Worm (Caenorhabditis elegans) whole organism, L2 larva: ENCODE data around the gene dmd-3.

Experiments
- C34F6.9 ChIP-seq: fragments of 150-350 bp; optimal IDR thresholded peaks from 2 replicates; lab custom pipeline; 2014; ENCODE audit warnings: missing biosample characterization, missing genetic modification characterization
- F13H6.1 ChIP-seq: sonication (generic microtip); optimal IDR thresholded peaks from 2 replicates; lab custom pipeline; 2016; ENCODE audit warnings: missing genetic modification characterization, missing compliant biosample characterization
- R02D3.7 ChIP-seq: fragments of 150-350 bp; optimal IDR thresholded peaks from 2 replicates; lab custom pipeline; 2014; ENCODE audit warnings: missing biosample characterization, missing genetic modification characterization
- Y55F3AM.14 ChIP-seq: fragments of 200-800 bp; sonication (Bioruptor generic); optimal IDR thresholded peaks from 2 replicates; lab custom pipeline; 2018; ENCODE audit warnings: mild to moderate bottlenecking, missing genetic modification characterization, missing compliant biosample characterization
- alr-1 ChIP-seq: fragments of 150-350 bp; optimal IDR thresholded peaks from 2 replicates; lab custom pipeline; 2014; ENCODE audit warnings: missing biosample characterization, missing genetic modification characterization
- aly-2 ChIP-seq: fragments of 150-350 bp; optimal IDR thresholded peaks from 2 replicates; lab custom pipeline; 2014; ENCODE audit warnings: missing biosample characterization, missing genetic modification characterization
- ama-1 ChIP-seq: fragments of 150-350 bp; optimal IDR thresholded peaks from 2 replicates; lab custom pipeline; 2018; ENCODE audit warnings: inconsistent platforms
- crh-2 ChIP-seq: sonication (generic microtip); optimal IDR thresholded peaks from 2 replicates; lab custom pipeline; 2017; ENCODE audit warnings: missing biosample characterization, missing genetic modification characterization
- egl-27 ChIP-seq: sonication (generic microtip); optimal IDR thresholded peaks from 3 replicates; lab custom pipeline; 2017; ENCODE audit warnings: missing biosample characterization, missing genetic modification reagents, missing genetic modification characterization
- gmeb-1 ChIP-seq: fragments of 150-350 bp; optimal IDR thresholded peaks from 2 replicates; lab custom pipeline; 2014; ENCODE audit warnings: missing biosample characterization, missing genetic modification characterization
- lin-11 ChIP-seq: fragments of 150-350 bp; sonication (generic microtip); optimal IDR thresholded peaks from 2 replicates; lab custom pipeline; 2014; ENCODE audit warnings: missing biosample characterization, missing genetic modification characterization, inconsistent platforms, mixed read lengths
- lin-13 ChIP-seq: fragments of 150-350 bp; optimal IDR thresholded peaks from 2 replicates; lab custom pipeline; 2014; ENCODE audit warnings: missing biosample characterization, missing genetic modification reagents, missing genetic modification characterization
- lin-39 ChIP-seq: fragments of 150-350 bp; optimal IDR thresholded peaks from 2 replicates; lab custom pipeline; 2014; ENCODE audit warnings: missing biosample characterization, missing genetic modification reagents, missing genetic modification characterization
- lsy-2 ChIP-seq, 2 experiments: fragments of 150-350 bp in 1 of 2; sonication (generic microtip) in 1 of 2; optimal IDR thresholded peaks; 2 replicates each; lab custom pipeline; 2014 to 2017; ENCODE audit warnings: missing biosample characterization in 2 of 2, missing genetic modification characterization in 2 of 2
- mab-5 ChIP-seq: fragments of 150-350 bp; optimal IDR thresholded peaks from 2 replicates; lab custom pipeline; 2014; ENCODE audit warnings: missing biosample characterization, missing genetic modification characterization
- mbf-1 ChIP-seq: sonication (generic microtip); optimal IDR thresholded peaks from 2 replicates; lab custom pipeline; 2017; ENCODE audit warnings: missing biosample characterization, missing genetic modification characterization
- mdl-1 ChIP-seq, 2 experiments: fragments of 150-350 bp in 1 of 2; sonication (generic microtip) in 1 of 2; optimal IDR thresholded peaks; 2 replicates each; lab custom pipeline; 2017; ENCODE audit warnings: missing biosample characterization in 2 of 2, missing genetic modification characterization in 2 of 2
- nhr-11 ChIP-seq: fragments of 150-350 bp; optimal IDR thresholded peaks from 2 replicates; lab custom pipeline; 2014; ENCODE audit warnings: missing biosample characterization, missing genetic modification characterization
- nhr-12 ChIP-seq: fragments of 150-350 bp; optimal IDR thresholded peaks from 2 replicates; lab custom pipeline; 2014; ENCODE audit warnings: missing biosample characterization, missing genetic modification characterization
- nhr-129 ChIP-seq: fragments of 150-350 bp; optimal IDR thresholded peaks from 2 replicates; lab custom pipeline; 2014; ENCODE audit warnings: missing biosample characterization, missing genetic modification characterization
- nhr-23 ChIP-seq: fragments of 150-350 bp; optimal IDR thresholded peaks from 2 replicates; lab custom pipeline; 2014; ENCODE audit warnings: missing biosample characterization, missing genetic modification reagents, missing genetic modification characterization
- nhr-25 ChIP-seq: fragments of 150-350 bp; sonication (generic microtip); optimal IDR thresholded peaks from 3 replicates; lab custom pipeline; 2014; ENCODE audit warnings: missing biosample characterization, missing genetic modification characterization
- nhr-6 ChIP-seq: fragments of 150-350 bp; optimal IDR thresholded peaks from 2 replicates; lab custom pipeline; 2014; ENCODE audit warnings: missing biosample characterization, missing genetic modification characterization
- peb-1 ChIP-seq: fragments of 150-350 bp; optimal IDR thresholded peaks from 2 replicates; lab custom pipeline; 2014; ENCODE audit warnings: missing biosample characterization, missing genetic modification characterization
- sem-4 ChIP-seq: fragments of 150-350 bp; optimal IDR thresholded peaks from 2 replicates; lab custom pipeline; 2014; ENCODE audit warnings: missing biosample characterization, missing genetic modification reagents, missing genetic modification characterization
- skn-1 ChIP-seq: sonication (generic microtip); optimal IDR thresholded peaks from 2 replicates; lab custom pipeline; 2017; ENCODE audit warnings: missing biosample characterization, missing genetic modification characterization
- sma-9 ChIP-seq, 2 experiments: fragments of 150-350 bp in 1 of 2; sonication (generic microtip) in 1 of 2; optimal IDR thresholded peaks; 2 replicates each; lab custom pipeline; 2014 to 2016; ENCODE audit warnings: missing genetic modification characterization in 2 of 2, mild to moderate bottlenecking in 1 of 2, missing biosample characterization in 1 of 2, missing compliant biosample characterization in 1 of 2, missing genetic modification reagents in 1 of 2, moderate library complexity in 1 of 2
- snpc-4 ChIP-seq: fragments of 150-350 bp; optimal IDR thresholded peaks from 2 replicates; lab custom pipeline; 2014; ENCODE audit warnings: missing biosample characterization, missing genetic modification characterization
- unc-39 ChIP-seq: fragments of 150-350 bp; optimal IDR thresholded peaks from 2 replicates; lab custom pipeline; 2014; ENCODE audit warnings: missing biosample characterization, missing genetic modification characterization
- unc-55 ChIP-seq: fragments of 150-350 bp; sonication (generic microtip); optimal IDR thresholded peaks from 3 replicates; lab custom pipeline; 2014; ENCODE audit warnings: missing biosample characterization, missing genetic modification reagents, missing genetic modification characterization
- unc-62 ChIP-seq: fragments of 150-350 bp; optimal IDR thresholded peaks from 2 replicates; lab custom pipeline; 2014; ENCODE audit warnings: missing biosample characterization, missing genetic modification reagents, missing genetic modification characterization
- zag-1 ChIP-seq: fragments of 150-350 bp; optimal IDR thresholded peaks from 2 replicates; lab custom pipeline; 2014; ENCODE audit warnings: missing biosample characterization, missing genetic modification characterization
- ztf-1 ChIP-seq: fragments of 200-800 bp; sonication (Bioruptor generic); conservative IDR thresholded peaks from 2 replicates; pipeline ENCODE4 v1.3.6; 2022; ENCODE audit warnings: missing genetic modification characterization, missing compliant biosample characterization
- ztf-11 ChIP-seq: sonication (generic microtip); optimal IDR thresholded peaks from 2 replicates; lab custom pipeline; 2017; ENCODE audit warnings: missing biosample characterization, missing genetic modification characterization
- ztf-4 ChIP-seq: fragments of 150-350 bp; optimal IDR thresholded peaks from 2 replicates; lab custom pipeline; 2014; ENCODE audit warnings: missing biosample characterization, missing genetic modification characterization

The dmd-3 gene

DNA sequence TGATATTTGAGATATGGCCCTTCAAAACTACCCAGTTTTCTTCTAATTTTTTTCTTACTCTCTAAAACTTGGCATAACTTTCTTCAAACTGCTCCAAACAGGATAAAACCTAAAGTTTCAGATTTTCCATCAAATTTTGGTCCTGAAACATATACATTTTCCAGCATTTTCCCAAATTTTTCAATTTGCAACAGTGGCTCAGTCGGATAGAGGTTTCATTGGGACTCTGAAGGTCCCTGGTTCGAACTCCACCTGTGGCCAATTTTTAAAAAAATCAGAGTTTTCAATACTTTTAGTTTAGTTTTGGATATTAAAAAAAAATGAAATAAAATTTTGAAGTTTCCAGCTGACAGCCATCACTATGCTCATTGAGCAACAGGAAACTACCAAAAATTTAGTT is 12.7 kb upstream of the dmd-3 start:
- TF ChIP-seq mdl-1 (tag; optimal IDR thresholded peaks at IDR 0.05; lab: Kevin White, UChicago) (no peak), aly-2 (tag; lab: Kevin White, UChicago) (no peak), snpc-4 (tag; lab: Kevin White, UChicago) (no peak), F13H6.1 (no peak), lin-11 (no peak), R02D3.7 (tag; lab: Kevin White, UChicago) (no peak), nhr-25 (tag; lab: Kevin White, UChicago) (no peak), nhr-12 (no peak), egl-27 (tag; lab: Kevin White, UChicago) (no peak), sma-9 (GFP tag; optimal IDR thresholded peaks at IDR 0.05; lab: Kevin White, UChicago) (no peak), sma-9 (tag; optimal IDR thresholded peaks at IDR 0.05; lab: Kevin White, UChicago) (no peak), mbf-1 (tag; lab: Kevin White, UChicago) (no peak), zag-1 (no peak), nhr-6 (no peak), nhr-129 (tag; lab: Kevin White, UChicago) (no peak), nhr-23 (tag; lab: Kevin White, UChicago) (no peak)

- TF ChIP-seq nhr-25 (tag; lab: Kevin White, UChicago) (peak; percentile 54), nhr-129 (tag; lab: Kevin White, UChicago) (peak; percentile 33), nhr-11 (no peak)
These were observed 11.3 kb upstream of the dmd-3 start for ce11 chrV:19666308-19666707.

- TF ChIP-seq zag-1 (no peak), ama-1 (lab: Kevin White, UChicago) (no peak), nhr-12 (no peak), ztf-1 (GFP tag; lab: Robert Waterston, UW) (no peak), aly-2 (tag; lab: Kevin White, UChicago) (no peak), ztf-4 (tag; lab: Kevin White, UChicago) (no peak), mdl-1 (tag; optimal IDR thresholded peaks at IDR 0.05; lab: Kevin White, UChicago) (no peak), skn-1 (tag; lab: Kevin White, UChicago) (no peak), peb-1 (tag; lab: Kevin White, UChicago) (no peak), alr-1 (tag; lab: Kevin White, UChicago) (no peak), nhr-23 (tag; lab: Kevin White, UChicago) (no peak), unc-62 (no peak), nhr-129 (tag; lab: Kevin White, UChicago) (no peak), nhr-11 (no peak), mbf-1 (tag; lab: Kevin White, UChicago) (no peak), lin-39 (tag; lab: Kevin White, UChicago) (no peak), F13H6.1 (no peak)
These were observed 9.5 kb upstream of the dmd-3 start for ce11 chrV:19664574-19664973.

DNA sequence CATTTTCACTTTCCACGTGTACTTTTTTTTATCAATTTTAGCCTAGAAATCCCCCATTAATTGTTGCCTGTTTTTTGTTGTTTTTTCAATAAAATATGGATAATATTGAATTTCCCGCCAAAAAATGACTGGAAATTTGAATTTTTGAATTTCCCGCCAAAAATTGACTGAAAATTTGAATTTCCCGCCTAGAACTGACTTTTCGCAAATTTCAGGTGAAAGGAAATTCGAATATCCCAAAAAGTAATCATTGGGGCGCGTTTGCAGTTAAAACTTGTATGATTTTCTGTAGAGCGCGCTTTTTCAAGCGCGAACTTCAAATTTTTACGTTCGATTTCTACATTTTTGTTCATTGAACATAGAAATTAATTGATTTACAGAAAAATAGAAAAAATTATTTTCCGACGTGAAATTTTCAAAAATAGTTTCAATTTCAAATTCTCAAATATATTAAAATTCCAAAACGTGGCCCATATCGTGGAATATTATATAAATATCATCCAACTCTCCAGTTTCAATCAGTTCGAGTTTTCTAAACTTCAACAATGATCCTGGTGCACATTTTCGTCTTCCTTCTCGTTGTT is 9.4 kb downstream of the dmd-3 start, which contains the start of gene Y43F8C.9:
Y43F8C.9 (plus strand) TSS at position 534 of the 584 bp plus-strand sequence.
- no peak for TF ChIP-seq lsy-2 (tag; optimal IDR thresholded peaks at IDR 0.05; lab: Kevin White, UChicago)
- no peak for TF ChIP-seq egl-27 (tag; lab: Kevin White, UChicago)
- TF ChIP-seq aly-2 (tag; lab: Kevin White, UChicago): no peak
- TF ChIP-seq skn-1 (tag; lab: Kevin White, UChicago): no peak
- no peak for TF ChIP-seq C34F6.9
- TF ChIP-seq nhr-12: no peak
- TF ChIP-seq sem-4 (tag; lab: Kevin White, UChicago): no peak
- TF ChIP-seq ztf-4 (tag; lab: Kevin White, UChicago): no peak
- no peak for TF ChIP-seq crh-2 (tag; lab: Kevin White, UChicago)
- TF ChIP-seq ztf-11: no peak
- TF ChIP-seq unc-39 (tag; lab: Kevin White, UChicago): no peak
- no peak for TF ChIP-seq Y55F3AM.14 (GFP tag; lab: Kevin White, UChicago)

ce11 chrV:19643903-19644302 is 11.1 kb downstream of the dmd-3 start, which contains the start of the genes Y43F8C.7 and mrps-28:
TSS of gene Y43F8C.7 (minus strand) at chrV:19644030.
TSS of gene mrps-28 (plus strand) at chrV:19644239.
- TF ChIP-seq mab-5 (no peak), C34F6.9 (peak; percentile 71), lin-13 (GFP tag; lab: Kevin White, UChicago) (peak; percentile 50), unc-62 (no peak), sem-4 (tag; lab: Kevin White, UChicago) (no peak), lin-11 (peak; percentile 8), ztf-11 (no peak), lsy-2 (tag; optimal IDR thresholded peaks at IDR 0.05; lab: Kevin White, UChicago) (peak; percentile 94 to 98), crh-2 (tag; lab: Kevin White, UChicago) (peak; percentile 34), unc-55 (GFP tag; lab: Kevin White, UChicago) (peak; percentile 62), zag-1 (peak; percentile 18), gmeb-1 (tag; lab: Kevin White, UChicago) (peak; percentile 5), egl-27 (tag; lab: Kevin White, UChicago) (no peak), nhr-12 (no peak), nhr-129 (tag; lab: Kevin White, UChicago) (peak; percentile 45), mbf-1 (tag; lab: Kevin White, UChicago) (no peak)
